Fruit fly (Drosophila melanogaster) whole organism, pupa: Measurements from ENCODE around the gene CG42323.

Experiments used
- CG10348 ChIP-seq: fragments of 200-800 bp; sonication (Bioruptor generic); IDR thresholded peaks from 2 replicates; pipeline ENCODE4 v1.3.6; 2022; ENCODE audit warnings: missing biosample characterization, missing genetic modification characterization
- CG12605 ChIP-seq: fragments of 200-800 bp; sonication (Bioruptor generic); IDR thresholded peaks from 2 replicates; pipeline ENCODE4 v1.3.6; 2022; ENCODE audit warnings: missing biosample characterization, missing genetic modification characterization
- CG13204 ChIP-seq: fragments of 200-800 bp; sonication (Bioruptor generic); optimal IDR thresholded peaks from 2 replicates; lab custom pipeline; 2018; ENCODE audit warnings: missing biosample characterization, mild to moderate bottlenecking, missing genetic modification characterization, moderate library complexity
- CG14655 ChIP-seq: fragments of 200-800 bp; sonication (Bioruptor generic); optimal IDR thresholded peaks from 3 replicates; lab custom pipeline; 2017; ENCODE audit warnings: mild to moderate bottlenecking, missing biosample characterization, missing genetic modification reagents, missing genetic modification characterization
- CG15710 ChIP-seq: fragments of 200-800 bp; sonication (Bioruptor generic); optimal IDR thresholded peaks from 2 replicates; lab custom pipeline; 2018; ENCODE audit warnings: missing biosample characterization, mild to moderate bottlenecking, missing genetic modification characterization, moderate library complexity
- CG17806 ChIP-seq: fragments of 200-800 bp; sonication (Bioruptor generic); optimal IDR thresholded peaks from 2 replicates; lab custom pipeline; 2018; ENCODE audit warnings: missing biosample characterization, mild to moderate bottlenecking, missing genetic modification characterization, moderate library complexity
- CG32121 ChIP-seq: fragments of 200-800 bp; sonication (Bioruptor generic); IDR thresholded peaks from 2 replicates; pipeline ENCODE4 v1.3.6; 2022; ENCODE audit warnings: missing biosample characterization, missing genetic modification characterization
- CG34367 ChIP-seq: fragments of 200-800 bp; sonication (Bioruptor generic); optimal IDR thresholded peaks from 2 replicates; lab custom pipeline; 2018; ENCODE audit warnings: missing biosample characterization, mild to moderate bottlenecking, missing genetic modification characterization
- CG4496 ChIP-seq: fragments of 200-800 bp; sonication (Bioruptor generic); IDR thresholded peaks from 3 replicates; pipeline ENCODE4 v1.3.6; 2022; ENCODE audit warnings: missing biosample characterization, missing genetic modification characterization
- CG8159 ChIP-seq: fragments of 200-800 bp; sonication (Bioruptor generic); optimal IDR thresholded peaks from 3 replicates; lab custom pipeline; 2018; ENCODE audit warnings: missing biosample characterization, mild to moderate bottlenecking, missing genetic modification characterization, moderate library complexity
- CG8301 ChIP-seq: fragments of 200-800 bp; sonication (Bioruptor generic); optimal IDR thresholded peaks from 2 replicates; lab custom pipeline; 2018; ENCODE audit warnings: missing biosample characterization, mild to moderate bottlenecking, missing genetic modification characterization
- CG9948 ChIP-seq: fragments of 200-800 bp; sonication (Bioruptor generic); optimal IDR thresholded peaks from 2 replicates; lab custom pipeline; 2018; ENCODE audit warnings: missing biosample characterization, mild to moderate bottlenecking, missing genetic modification characterization, moderate library complexity
- D1 ChIP-seq: fragments of 200-800 bp; sonication (Bioruptor generic); optimal IDR thresholded peaks from 2 replicates; lab custom pipeline; 2018; ENCODE audit warnings: missing biosample characterization, mild to moderate bottlenecking, missing genetic modification characterization, moderate library complexity
- EcR ChIP-seq: fragments of 200-800 bp; sonication (Bioruptor generic); optimal IDR thresholded peaks from 3 replicates; lab custom pipeline; 2019; ENCODE audit warnings: missing biosample characterization, missing genetic modification characterization, mild to moderate bottlenecking, moderate library complexity, missing genetic modification reagents
- Ets98B ChIP-seq: fragments of 200-800 bp; sonication (Bioruptor generic); IDR thresholded peaks from 2 replicates; pipeline ENCODE4 v1.3.6; 2022; ENCODE audit warnings: missing biosample characterization, missing genetic modification characterization
- Pif1A ChIP-seq: fragments of 200-800 bp; sonication (Bioruptor generic); optimal IDR thresholded peaks from 3 replicates; lab custom pipeline; 2016; ENCODE audit warnings: missing biosample characterization, missing genetic modification characterization
- Pif1B ChIP-seq: fragments of 200-800 bp; sonication (Bioruptor generic); optimal IDR thresholded peaks from 3 replicates; lab custom pipeline; 2016; ENCODE audit warnings: missing biosample characterization, missing genetic modification characterization
- Snoo ChIP-seq: fragments of 200-800 bp; sonication (Bioruptor generic); optimal IDR thresholded peaks from 3 replicates; lab custom pipeline; 2017; ENCODE audit warnings: missing biosample characterization, mild to moderate bottlenecking, missing genetic modification characterization, inconsistent platforms
- fd96Ca ChIP-seq: fragments of 200-800 bp; sonication (Bioruptor generic); IDR thresholded peaks from 3 replicates; pipeline ENCODE4 v1.3.6; 2022; ENCODE audit warnings: missing biosample characterization, missing genetic modification characterization
- gl ChIP-seq: fragments of 200-800 bp; sonication (Bioruptor generic); optimal IDR thresholded peaks from 2 replicates; lab custom pipeline; 2018; ENCODE audit warnings: missing biosample characterization, mild to moderate bottlenecking, missing genetic modification characterization
- rn ChIP-seq: fragments of 200-800 bp; sonication (Bioruptor generic); IDR thresholded peaks from 2 replicates; pipeline ENCODE4 v1.3.6; 2022; ENCODE audit warnings: missing biosample characterization, missing genetic modification characterization

Gene CG42323

DNA sequence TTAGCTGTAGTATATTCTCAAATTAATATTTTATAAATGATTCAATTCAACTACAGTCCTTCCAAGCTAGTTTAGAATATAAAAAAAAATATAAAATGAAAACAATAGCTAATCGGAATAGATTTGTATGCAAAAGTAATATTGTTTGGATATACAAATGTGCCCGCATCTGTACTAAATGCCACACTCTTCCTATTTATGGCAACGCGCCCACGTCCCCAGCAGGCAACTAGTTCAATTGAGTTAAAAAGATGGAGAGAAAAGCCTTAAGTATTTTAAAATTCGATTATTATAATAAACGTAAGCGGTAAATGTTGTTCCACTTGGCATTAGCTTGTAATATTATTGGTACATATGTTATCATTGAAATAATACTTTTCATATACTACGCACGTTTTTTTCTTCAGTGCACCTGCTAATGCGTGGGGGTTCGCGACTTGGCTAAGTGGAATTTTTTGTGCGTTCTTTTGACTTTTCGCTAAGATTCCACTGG lies 16.6 kb upstream of the CG42323 start:
- TF ChIP-seq CG8159 (tag; lab: Kevin White, UChicago) (peak; percentile 38), D1 (tag; lab: Kevin White, UChicago) (no peak), Snoo (tag; lab: Kevin White, UChicago) (no peak), CG8301 (peak; percentile 55), CG17806 (tag; lab: Kevin White, UChicago) (no peak), CG34367 (tag; lab: Kevin White, UChicago) (peak; percentile 20), CG10348 (GFP tag; lab: Robert Waterston, UW) (peak; percentile 28; the same call in 1 of the 2 replicates), EcR (GFP tag; lab: Kevin White, UChicago) (no peak), CG15710 (no peak), Pif1A (GFP tag; lab: Kevin White, UChicago) (peak; percentile 28), Pif1B (GFP tag; lab: Kevin White, UChicago) (peak; percentile 32), CG12605 (GFP tag; lab: Robert Waterston, UW) (peak; percentile 42; the same call in 1 of the 2 replicates), CG32121 (GFP tag; lab: Robert Waterston, UW) (peak; percentile 67), Ets98B (peak; percentile 40; the same call in 1 of the 2 replicates), CG13204 (no peak), fd96Ca (GFP tag; lab: Robert Waterston, UW) (peak; percentile 62), CG4496 (GFP tag; lab: Robert Waterston, UW) (peak; percentile 60; the same call in 2 of the 3 replicates), CG9948 (tag; lab: Kevin White, UChicago) (peak; percentile 25), rn (no peak), CG14655 (GFP tag; lab: Kevin White, UChicago) (peak; percentile 71), gl (tag; lab: Kevin White, UChicago) (no peak)

dm6 chrX:18406593-18407393 lies 15.4 kb upstream of the CG42323 start:
- no peak for TF ChIP-seq rn
- no peak for TF ChIP-seq CG8301
- TF ChIP-seq CG32121 (GFP tag; lab: Robert Waterston, UW), result 0 out of 2 replicates have a peak, but pooled peaks have one; percentile 12
- TF ChIP-seq CG10348 (GFP tag; lab: Robert Waterston, UW), result no peak
- TF ChIP-seq CG15710, result no peak
- TF ChIP-seq Ets98B, result peak; percentile 33; the same call in 1 of the 2 replicates
- no peak for TF ChIP-seq gl (tag; lab: Kevin White, UChicago)

DNA sequence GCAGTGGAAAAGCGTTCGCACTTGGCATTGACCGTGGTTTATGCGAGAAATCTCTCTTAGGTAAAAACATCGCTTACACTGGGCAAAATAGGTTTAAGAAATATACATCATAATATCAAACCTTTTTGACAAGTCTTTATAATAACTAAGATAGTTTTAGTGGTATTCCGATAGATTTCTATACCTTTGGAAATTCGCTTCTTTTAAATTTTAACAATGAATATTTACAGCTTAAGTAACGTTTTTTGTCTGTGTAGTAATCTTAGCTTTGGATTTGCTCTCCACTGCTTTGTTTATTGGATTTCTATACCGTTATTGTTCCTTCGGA lies 14.9 kb upstream of the CG42323 start:
- TF ChIP-seq CG15710 (peak; percentile 30), Snoo (tag; lab: Kevin White, UChicago) (no peak), Pif1A (GFP tag; lab: Kevin White, UChicago) (no peak), rn (no peak), CG4496 (GFP tag; lab: Robert Waterston, UW) (peak; percentile 37; the same call in 1 of the 3 replicates), EcR (GFP tag; lab: Kevin White, UChicago) (no peak), CG9948 (tag; lab: Kevin White, UChicago) (peak; percentile 26), D1 (tag; lab: Kevin White, UChicago) (no peak), CG10348 (GFP tag; lab: Robert Waterston, UW) (no peak), CG14655 (GFP tag; lab: Kevin White, UChicago) (no peak), CG8159 (tag; lab: Kevin White, UChicago) (peak; percentile 5), CG8301 (peak; percentile 32), CG13204 (no peak), CG34367 (tag; lab: Kevin White, UChicago) (peak; percentile 11), Ets98B (peak; percentile 26), CG32121 (GFP tag; lab: Robert Waterston, UW) (no peak; the same call in 1 of the 2 replicates), CG17806 (tag; lab: Kevin White, UChicago) (no peak), gl (tag; lab: Kevin White, UChicago) (no peak), CG12605 (GFP tag; lab: Robert Waterston, UW) (peak; percentile 37; the same call in 1 of the 2 replicates), fd96Ca (GFP tag; lab: Robert Waterston, UW) (no peak), Pif1B (GFP tag; lab: Kevin White, UChicago) (no peak)
- TF ChIP-seq, all 21 proteins: peak for 8

- TF ChIP-seq CG12605 (GFP tag; lab: Robert Waterston, UW) (no peak), D1 (tag; lab: Kevin White, UChicago) (no peak), CG15710 (no peak), CG17806 (tag; lab: Kevin White, UChicago) (no peak), CG14655 (GFP tag; lab: Kevin White, UChicago) (no peak), Ets98B (no peak), Pif1A (GFP tag; lab: Kevin White, UChicago) (no peak), Pif1B (GFP tag; lab: Kevin White, UChicago) (no peak)
These were observed 12.8 kb upstream of the CG42323 start for dm6 chrX:18409449-18409848.

DNA sequence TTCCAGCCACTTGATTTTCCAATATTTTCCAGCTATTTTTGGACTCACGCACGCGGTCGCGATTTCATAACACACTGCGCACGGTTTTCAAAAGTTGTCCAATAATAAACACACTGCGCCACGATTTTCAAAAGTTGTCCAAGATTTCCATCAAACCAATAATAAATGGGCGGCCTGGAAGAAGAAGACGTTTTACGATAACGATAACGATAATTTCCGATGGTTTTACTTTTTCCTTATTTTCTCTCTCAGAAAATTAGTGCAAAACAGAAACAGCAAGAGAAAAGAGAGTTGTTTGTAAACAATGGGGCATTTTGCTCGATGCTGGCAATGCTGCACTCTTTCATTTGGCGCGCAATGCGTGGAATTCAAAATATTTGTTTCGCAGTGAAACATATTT lies 12.3 kb upstream of the CG42323 start, which contains the start of gene Nt5b:
Nt5b (minus strand) TSS at position 207 of the 400 bp plus-strand sequence.
- no peak for TF ChIP-seq CG13204
- no peak for TF ChIP-seq CG8301
- TF ChIP-seq CG4496 (GFP tag; lab: Robert Waterston, UW), result peak; percentile 13; the same call in 1 of the 3 replicates
- no peak for TF ChIP-seq CG34367 (tag; lab: Kevin White, UChicago)
- no peak for TF ChIP-seq CG32121 (GFP tag; lab: Robert Waterston, UW)
- TF ChIP-seq CG8159 (tag; lab: Kevin White, UChicago), result no peak
- no peak for TF ChIP-seq rn
- TF ChIP-seq CG10348 (GFP tag; lab: Robert Waterston, UW), result no peak
- TF ChIP-seq Snoo (tag; lab: Kevin White, UChicago), result no peak
- TF ChIP-seq CG17806 (tag; lab: Kevin White, UChicago), result no peak
- no peak for TF ChIP-seq gl (tag; lab: Kevin White, UChicago)
- no peak for TF ChIP-seq CG15710
- peak; percentile 39; the same call in 1 of the 2 replicates for TF ChIP-seq CG12605 (GFP tag; lab: Robert Waterston, UW)
- no peak for TF ChIP-seq Pif1A (GFP tag; lab: Kevin White, UChicago)
